Worm (Caenorhabditis elegans): ENCODE results near the gene gei-8.

gei-8 gene

DNA sequence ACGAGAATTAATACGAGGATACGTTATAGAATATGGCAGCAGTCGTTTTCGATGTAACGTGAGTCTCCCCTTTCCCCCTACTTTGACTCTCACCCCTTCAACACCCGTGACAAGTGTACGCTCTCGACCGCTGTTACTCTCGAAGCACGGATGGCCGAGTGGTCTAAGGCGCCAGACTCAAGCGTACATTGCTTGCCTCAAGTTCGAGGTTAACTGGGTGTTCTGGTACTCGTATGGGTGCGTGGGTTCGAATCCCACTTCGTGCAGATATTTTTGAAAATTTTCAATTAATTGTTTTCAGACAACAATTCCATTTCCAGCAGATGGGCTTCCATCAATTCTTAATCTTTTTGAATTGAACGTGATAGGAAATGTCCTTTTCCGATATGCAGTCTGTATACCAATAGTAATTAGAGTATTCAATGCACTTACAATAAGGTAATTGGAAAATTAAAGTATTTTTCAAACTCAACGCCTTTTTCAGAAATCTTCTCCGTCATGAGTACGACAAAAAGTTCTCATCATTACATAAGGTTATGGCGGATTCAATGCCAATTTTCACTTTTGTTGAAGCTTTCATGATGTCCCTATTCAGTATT, 11.5 kb downstream of the gei-8 start (continued):
- TF ChIP-seq tbx-7 (tag; optimal IDR thresholded peaks at IDR 0.05) (peak; percentile 32), pat-9 (tag; optimal IDR thresholded peaks at IDR 0.05) (peak; percentile 69), T23F11.4 (GFP tag; optimal IDR thresholded peaks at IDR 0.05) (peak; percentile 60), ceh-19 (GFP tag; optimal IDR thresholded peaks at IDR 0.05) (peak; percentile 78), K09A11.1 (tag; optimal IDR thresholded peaks at IDR 0.05; ENCODE audit: insufficient read depth) (peak; percentile 43), mec-3 (tag; optimal IDR thresholded peaks at IDR 0.05; ENCODE audit: borderline replicate concordance) (no peak), hlh-13 (GFP tag; optimal IDR thresholded peaks at IDR 0.05) (peak; percentile 18), che-1 (tag; optimal IDR thresholded peaks at IDR 0.05) (peak; percentile 72), ceh-2 (tag; optimal IDR thresholded peaks at IDR 0.05) (peak; percentile 73), ceh-48 (tag; optimal IDR thresholded peaks at IDR 0.05) (peak; percentile 67), lim-6 (tag; optimal IDR thresholded peaks at IDR 0.05) (no peak), npax-4 (tag; optimal IDR thresholded peaks at IDR 0.05) (peak; percentile 29), fkh-6 (tag; optimal IDR thresholded peaks at IDR 0.05) (peak; percentile 78), hlh-6 (tag; optimal IDR thresholded peaks at IDR 0.05) (peak; percentile 88), C08G9.2 (tag; optimal IDR thresholded peaks at IDR 0.05) (peak; percentile 58), unc-42 (tag; optimal IDR thresholded peaks at IDR 0.05) (peak; percentile 53), ceh-6 (GFP tag; optimal IDR thresholded peaks at IDR 0.05) (peak; percentile 81), nhr-232 (tag; optimal IDR thresholded peaks at IDR 0.05) (peak; percentile 78), K02D7.2 (tag; optimal IDR thresholded peaks at IDR 0.05) (peak; percentile 28), gmeb-2 (tag; optimal IDR thresholded peaks at IDR 0.05) (peak; percentile 76), sox-2 (GFP tag; IDR thresholded peaks at IDR 0.05) (peak; percentile 71), odd-2 (tag; optimal IDR thresholded peaks at IDR 0.05) (peak; percentile 54), tbx-2 (tag; optimal IDR thresholded peaks at IDR 0.05) (peak; percentile 72), pqm-1 (tag; optimal IDR thresholded peaks at IDR 0.05) (peak; percentile 22), pax-1 (tag; optimal IDR thresholded peaks at IDR 0.05) (no peak), dmd-4 (tag; optimal IDR thresholded peaks at IDR 0.05; ENCODE audit: borderline replicate concordance) (peak; percentile 23), madf-2 (tag; optimal IDR thresholded peaks at IDR 0.05) (peak; percentile 75), unc-55 (GFP tag; optimal IDR thresholded peaks at IDR 0.05) (no peak), pros-1 (tag; optimal IDR thresholded peaks at IDR 0.05) (no peak), fkh-10 (GFP tag; optimal IDR thresholded peaks at IDR 0.05) (peak; percentile 41), syd-9 (tag; optimal IDR thresholded peaks at IDR 0.05) (peak; percentile 78), ceh-9 (tag; optimal IDR thresholded peaks at IDR 0.05) (no peak), ceh-18 (tag; optimal IDR thresholded peaks at IDR 0.05) (peak; percentile 57), hlh-8 (tag; optimal IDR thresholded peaks at IDR 0.05) (peak; percentile 60), unc-86 (tag; optimal IDR thresholded peaks at IDR 0.05) (peak; percentile 33), lin-11 (tag; optimal IDR thresholded peaks at IDR 0.05) (peak; percentile 54), elt-4 (tag; optimal IDR thresholded peaks at IDR 0.05) (no peak), ahr-1 (tag; optimal IDR thresholded peaks at IDR 0.05) (peak; percentile 44), ceh-45 (GFP tag; IDR thresholded peaks at IDR 0.05) (peak; percentile 53; the same call in 1 of the 2 replicates), ceh-30 (tag; optimal IDR thresholded peaks at IDR 0.05) (no peak)

DNA sequence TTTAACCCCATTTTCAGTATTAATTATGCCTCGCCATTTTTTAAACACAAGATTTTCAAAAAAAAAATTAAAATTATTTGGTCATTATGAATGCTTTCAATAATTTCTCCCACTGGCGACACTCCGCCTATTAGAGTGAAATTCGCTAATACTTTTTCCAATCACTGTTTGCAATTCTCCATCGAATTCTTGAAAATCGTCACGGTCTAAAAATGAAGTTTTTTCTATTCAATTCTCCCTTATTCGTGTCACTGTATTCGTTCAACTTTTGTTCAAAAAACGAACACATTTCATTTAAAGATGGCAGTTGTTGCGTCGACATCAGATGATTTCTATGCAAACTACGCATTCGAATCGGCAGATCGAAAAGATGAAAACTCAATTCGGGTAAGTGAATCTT, 12.5 kb downstream of the gei-8 start, which contains the start of gene C14B9.3:
C14B9.3 (plus strand) TSS at position 301 of the 400 bp plus-strand sequence.
- TF ChIP-seq C08G9.2 (tag; optimal IDR thresholded peaks at IDR 0.05) = no peak
- TF ChIP-seq ceh-9 (tag; optimal IDR thresholded peaks at IDR 0.05) = no peak
- no peak for TF ChIP-seq ceh-24 (tag; optimal IDR thresholded peaks at IDR 0.05)
- TF ChIP-seq pat-9 (tag; optimal IDR thresholded peaks at IDR 0.05) = no peak
- TF ChIP-seq elt-4 (tag; optimal IDR thresholded peaks at IDR 0.05) = no peak
- no peak for TF ChIP-seq gmeb-2 (tag; optimal IDR thresholded peaks at IDR 0.05)
- no peak for TF ChIP-seq ceh-34 (tag; optimal IDR thresholded peaks at IDR 0.05)
- no peak for TF ChIP-seq Y22D7AL.16 (tag; optimal IDR thresholded peaks at IDR 0.05)
- TF ChIP-seq nfya-1 (tag; optimal IDR thresholded peaks at IDR 0.05) = no peak
- TF ChIP-seq pag-3 (tag; optimal IDR thresholded peaks at IDR 0.05; ENCODE audit: borderline replicate concordance) = no peak
- no peak for TF ChIP-seq ceh-6 (GFP tag; optimal IDR thresholded peaks at IDR 0.05)
- TF ChIP-seq C38D4.7 (GFP tag; optimal IDR thresholded peaks at IDR 0.05) = no peak
- TF ChIP-seq pha-4 (tag; optimal IDR thresholded peaks at IDR 0.05) = no peak
- TF ChIP-seq eyg-1 (tag; optimal IDR thresholded peaks at IDR 0.05) = no peak
- TF ChIP-seq hlh-8 (tag; optimal IDR thresholded peaks at IDR 0.05) = no peak
- no peak for TF ChIP-seq ceh-18 (tag; optimal IDR thresholded peaks at IDR 0.05)
- no peak for TF ChIP-seq madf-2 (tag; optimal IDR thresholded peaks at IDR 0.05)

Measured in whole organism, late embryonic.